Worm (Caenorhabditis elegans) whole organism, late embryonic: ENCODE measurements around the gene tag-209.

Experiments used
- C08G9.2 ChIP-seq: sonication (generic microtip); optimal IDR thresholded peaks from 2 replicates; lab custom pipeline; 2016; ENCODE audit warnings: mild to moderate bottlenecking, missing genetic modification characterization, moderate library complexity, missing compliant biosample characterization
- K02D7.2 ChIP-seq: sonication (generic microtip); optimal IDR thresholded peaks from 2 replicates; lab custom pipeline; 2017; ENCODE audit warnings: mild to moderate bottlenecking, missing genetic modification characterization, missing compliant biosample characterization
- ahr-1 ChIP-seq: sonication (generic microtip); optimal IDR thresholded peaks from 2 replicates; lab custom pipeline; 2016; ENCODE audit warnings: missing genetic modification characterization, missing compliant biosample characterization
- ceh-14 ChIP-seq: sonication (generic microtip); optimal IDR thresholded peaks from 2 replicates; lab custom pipeline; 2016; ENCODE audit warnings: missing genotype, missing genetic modification characterization, missing compliant biosample characterization
- ceh-18 ChIP-seq: sonication (generic microtip); optimal IDR thresholded peaks from 2 replicates; lab custom pipeline; 2016; ENCODE audit warnings: missing genetic modification characterization, missing compliant biosample characterization
- ceh-19 ChIP-seq: fragments of 200-800 bp; sonication (Bioruptor generic); optimal IDR thresholded peaks from 2 replicates; lab custom pipeline; 2018; ENCODE audit warnings: mild to moderate bottlenecking, missing genetic modification characterization, missing compliant biosample characterization
- ceh-2 ChIP-seq: sonication (generic microtip); optimal IDR thresholded peaks from 2 replicates; lab custom pipeline; 2016; ENCODE audit warnings: missing genotype, missing genetic modification characterization, missing compliant biosample characterization
- ceh-22 ChIP-seq: sonication (generic microtip); optimal IDR thresholded peaks from 2 replicates; lab custom pipeline; 2017; ENCODE audit warnings: missing biosample characterization, missing genetic modification characterization
- ceh-24 ChIP-seq: sonication (generic microtip); optimal IDR thresholded peaks from 2 replicates; lab custom pipeline; 2016; ENCODE audit warnings: mild to moderate bottlenecking, missing genetic modification characterization, missing compliant biosample characterization
- ceh-30 ChIP-seq: fragments of 150-350 bp; optimal IDR thresholded peaks from 2 replicates; lab custom pipeline; 2014; ENCODE audit warnings: missing biosample characterization, missing genetic modification characterization
- ceh-31 ChIP-seq: sonication (generic microtip); optimal IDR thresholded peaks from 2 replicates; lab custom pipeline; 2016; ENCODE audit warnings: missing genetic modification characterization, missing compliant biosample characterization
- ceh-34 ChIP-seq: sonication (generic microtip); optimal IDR thresholded peaks from 2 replicates; lab custom pipeline; 2016; ENCODE audit warnings: mild to moderate bottlenecking, missing genetic modification characterization, missing compliant biosample characterization
- ceh-6 ChIP-seq: fragments of 200-800 bp; sonication (Bioruptor generic); optimal IDR thresholded peaks from 2 replicates; lab custom pipeline; 2018; ENCODE audit warnings: mild to moderate bottlenecking, missing genetic modification characterization, missing compliant biosample characterization
- ceh-9 ChIP-seq: sonication (generic microtip); optimal IDR thresholded peaks from 2 replicates; lab custom pipeline; 2016; ENCODE audit warnings: mild to moderate bottlenecking, missing genetic modification characterization, inconsistent platforms, missing compliant biosample characterization
- dve-1 ChIP-seq: sonication (generic microtip); optimal IDR thresholded peaks from 2 replicates; lab custom pipeline; 2017; ENCODE audit warnings: antibody characterized with exemption, mild to moderate bottlenecking, missing genetic modification characterization, missing compliant biosample characterization
- elt-2 ChIP-seq: sonication (generic microtip); optimal IDR thresholded peaks from 2 replicates; lab custom pipeline; 2016; ENCODE audit warnings: missing genetic modification reagents, missing genetic modification characterization, missing compliant biosample characterization
- fax-1 ChIP-seq: sonication (generic microtip); optimal IDR thresholded peaks from 2 replicates; lab custom pipeline; 2016; ENCODE audit warnings: missing genotype, missing genetic modification characterization, missing compliant biosample characterization
- fkh-10 ChIP-seq: fragments of 150-350 bp; optimal IDR thresholded peaks from 2 replicates; lab custom pipeline; 2014; ENCODE audit warnings: missing biosample characterization, missing genetic modification reagents, missing genetic modification characterization
- gmeb-2 ChIP-seq: sonication (generic microtip); optimal IDR thresholded peaks from 2 replicates; lab custom pipeline; 2016; ENCODE audit warnings: missing genetic modification characterization, inconsistent platforms, missing compliant biosample characterization
- hlh-13 ChIP-seq: fragments of 200-800 bp; sonication (Bioruptor generic); optimal IDR thresholded peaks from 2 replicates; lab custom pipeline; 2018; ENCODE audit warnings: mild to moderate bottlenecking, missing genetic modification characterization, missing compliant biosample characterization
- hlh-15 ChIP-seq: sonication (generic microtip); optimal IDR thresholded peaks from 2 replicates; lab custom pipeline; 2016; ENCODE audit warnings: missing genetic modification characterization, missing compliant biosample characterization
- hlh-30 ChIP-seq: sonication (generic microtip); optimal IDR thresholded peaks from 2 replicates; lab custom pipeline; 2017; ENCODE audit warnings: antibody characterized with exemption, missing genetic modification characterization, missing compliant biosample characterization; ENCODE audit not compliant: insufficient read depth
- lim-6 ChIP-seq: sonication (generic microtip); optimal IDR thresholded peaks from 2 replicates; lab custom pipeline; 2016; ENCODE audit warnings: missing genetic modification characterization, missing compliant biosample characterization
- madf-2 ChIP-seq: sonication (generic microtip); optimal IDR thresholded peaks from 2 replicates; lab custom pipeline; 2017; ENCODE audit warnings: missing genetic modification characterization, missing compliant biosample characterization
- nfya-1 ChIP-seq: sonication (generic microtip); optimal IDR thresholded peaks from 2 replicates; lab custom pipeline; 2017; ENCODE audit warnings: missing genetic modification characterization, mild to moderate bottlenecking, missing compliant biosample characterization, antibody characterized with exemption, moderate library complexity
- nhr-232 ChIP-seq: sonication (generic microtip); optimal IDR thresholded peaks from 2 replicates; lab custom pipeline; 2016; ENCODE audit warnings: missing genetic modification characterization, missing compliant biosample characterization
- npax-4 ChIP-seq: sonication (generic microtip); optimal IDR thresholded peaks from 2 replicates; lab custom pipeline; 2016; ENCODE audit warnings: missing genetic modification characterization, missing compliant biosample characterization
- odd-2 ChIP-seq: sonication (generic microtip); optimal IDR thresholded peaks from 2 replicates; lab custom pipeline; 2017; ENCODE audit warnings: antibody characterized with exemption, mild to moderate bottlenecking, missing genetic modification characterization, missing compliant biosample characterization
- pax-1 ChIP-seq: fragments of 150-350 bp; optimal IDR thresholded peaks from 2 replicates; lab custom pipeline; 2014; ENCODE audit warnings: missing biosample characterization, missing genetic modification characterization
- pha-4 ChIP-seq: fragments of 150-350 bp; optimal IDR thresholded peaks from 2 replicates; lab custom pipeline; 2018; ENCODE audit warnings: missing biosample characterization, missing genetic modification reagents, missing genetic modification characterization
- pqm-1 ChIP-seq: sonication (generic microtip); optimal IDR thresholded peaks from 2 replicates; lab custom pipeline; 2016; ENCODE audit warnings: missing genetic modification characterization, missing compliant biosample characterization
- pros-1 ChIP-seq: fragments of 150-350 bp; optimal IDR thresholded peaks from 2 replicates; lab custom pipeline; 2014; ENCODE audit warnings: missing biosample characterization, missing genetic modification reagents, missing genetic modification characterization
- ref-2 ChIP-seq: sonication (generic microtip); optimal IDR thresholded peaks from 2 replicates; lab custom pipeline; 2016; ENCODE audit warnings: missing genetic modification characterization, missing compliant biosample characterization
- rnt-1 ChIP-seq: sonication (generic microtip); optimal IDR thresholded peaks from 2 replicates; lab custom pipeline; 2016; ENCODE audit warnings: missing genetic modification characterization, missing compliant biosample characterization
- sdc-2 ChIP-seq: sonication (generic microtip); optimal IDR thresholded peaks from 2 replicates; lab custom pipeline; 2016; ENCODE audit warnings: missing genotype, missing genetic modification characterization, missing compliant biosample characterization
- sox-2 ChIP-seq: fragments of 200-800 bp; sonication (Bioruptor generic); IDR thresholded peaks from 2 replicates; pipeline ENCODE4 v1.3.6; 2022; ENCODE audit warnings: missing genetic modification reagents, missing genetic modification characterization, missing compliant biosample characterization
- sox-4 ChIP-seq: sonication (generic microtip); optimal IDR thresholded peaks from 2 replicates; lab custom pipeline; 2017; ENCODE audit warnings: mild to moderate bottlenecking, missing genetic modification characterization, inconsistent platforms, missing compliant biosample characterization
- tbx-2 ChIP-seq: sonication (generic microtip); optimal IDR thresholded peaks from 2 replicates; lab custom pipeline; 2016; ENCODE audit warnings: missing genetic modification characterization, missing compliant biosample characterization
- tbx-7 ChIP-seq: sonication (generic microtip); optimal IDR thresholded peaks from 2 replicates; lab custom pipeline; 2016; ENCODE audit warnings: missing genotype, missing genetic modification characterization, missing compliant biosample characterization
- ttx-3 ChIP-seq: sonication (generic microtip); optimal IDR thresholded peaks from 2 replicates; lab custom pipeline; 2016; ENCODE audit warnings: missing genetic modification reagents, missing genetic modification characterization, missing compliant biosample characterization
- unc-3 ChIP-seq, 2 experiments: fragments of 200-800 bp in 1 of 2; sonication (Bioruptor generic) in 1 of 2; sonication (generic microtip) in 1 of 2; conservative IDR thresholded peaks in 1 of 2; optimal IDR thresholded peaks in 1 of 2; 2 replicates each; pipeline versions ENCODE4 v1.3.6 to Lab custom; 2016 to 2022; ENCODE audit warnings: missing compliant biosample characterization in 2 of 2, missing genetic modification characterization in 2 of 2, missing genetic modification reagents in 1 of 2
- unc-42 ChIP-seq: sonication (generic microtip); optimal IDR thresholded peaks from 2 replicates; lab custom pipeline; 2016; ENCODE audit warnings: missing genotype, missing genetic modification characterization, missing compliant biosample characterization
- unc-86 ChIP-seq: sonication (generic microtip); optimal IDR thresholded peaks from 2 replicates; lab custom pipeline; 2016; ENCODE audit warnings: missing genetic modification characterization, missing compliant biosample characterization
- zip-5 ChIP-seq: sonication (generic microtip); optimal IDR thresholded peaks from 2 replicates; lab custom pipeline; 2016; ENCODE audit warnings: missing genetic modification characterization, missing compliant biosample characterization
- ztf-16 ChIP-seq: sonication (generic microtip); optimal IDR thresholded peaks from 2 replicates; lab custom pipeline; 2017; ENCODE audit warnings: missing genetic modification characterization, missing compliant biosample characterization

tag-209 gene

ce11 chrII:10810690-10811089 is 23.6 kb downstream of the tag-209 start, which contains the start of gene msrp-7:
Gene msrp-7 (plus strand): TSS chrII:10810990.
- no peak for TF ChIP-seq hlh-15
- TF ChIP-seq fkh-10: no peak
- TF ChIP-seq zip-5 (tag; lab: Kevin White, UChicago): no peak
- TF ChIP-seq ceh-6 (GFP tag; lab: Kevin White, UChicago): no peak

- TF ChIP-seq sox-4 (tag; lab: Kevin White, UChicago) (no peak), ceh-18 (no peak), tbx-2 (tag; lab: Kevin White, UChicago) (no peak), tbx-7 (tag; lab: Kevin White, UChicago) (no peak), pros-1 (no peak), ceh-34 (tag; lab: Kevin White, UChicago) (no peak), ref-2 (tag; lab: Kevin White, UChicago) (peak; percentile 71), unc-3 (GFP tag; conservative IDR thresholded peaks at IDR 0.05; lab: Robert Waterston, UW) (no peak), unc-3 (tag; optimal IDR thresholded peaks at IDR 0.05; lab: Kevin White, UChicago) (no peak), madf-2 (tag; lab: Kevin White, UChicago) (no peak)
- TF ChIP-seq, all 69 proteins: peak for 1
Measured at ce11 chrII:10819928-10820423, 32.9 kb downstream of the tag-209 start, which contains the start of gene R06F6.8. Gene R06F6.8 (minus strand): TSS chrII:10819978.

- TF ChIP-seq ceh-9 (tag; lab: Kevin White, UChicago): no peak
- no peak for TF ChIP-seq sox-4 (tag; lab: Kevin White, UChicago)
- no peak for TF ChIP-seq ceh-19 (GFP tag; lab: Kevin White, UChicago)
- no peak for TF ChIP-seq ztf-16
- TF ChIP-seq unc-42 (tag; lab: Kevin White, UChicago): no peak
- TF ChIP-seq ceh-31: no peak
- no peak for TF ChIP-seq fax-1 (tag; lab: Kevin White, UChicago)
- TF ChIP-seq lim-6 (tag; lab: Kevin White, UChicago): no peak
- TF ChIP-seq ceh-18: no peak
- no peak for TF ChIP-seq pros-1
- no peak for TF ChIP-seq dve-1
- TF ChIP-seq pha-4: no peak
- no peak for TF ChIP-seq sox-2 (GFP tag; lab: Robert Waterston, UW)
- TF ChIP-seq C08G9.2 (tag; lab: Kevin White, UChicago): no peak
- TF ChIP-seq K02D7.2 (tag; lab: Kevin White, UChicago): no peak
- TF ChIP-seq unc-86: no peak
- TF ChIP-seq hlh-13 (GFP tag; lab: Kevin White, UChicago): no peak
- TF ChIP-seq ceh-2 (tag; lab: Kevin White, UChicago): no peak
- no peak for TF ChIP-seq ahr-1 (tag; lab: Kevin White, UChicago)
Measured at ce11 chrII:10820679-10821078, 33.6 kb downstream of the tag-209 start, which contains the start of gene ech-4. Gene ech-4 (plus strand): TSS chrII:10821031.

ce11 chrII:10824046-10824445 is 36.9 kb downstream of the tag-209 start, which contains the start of the genes R06F6.12 and mix-1:
Gene R06F6.12 (minus strand): TSS chrII:10824081.
Gene mix-1 (plus strand): TSS chrII:10824246.
- TF ChIP-seq hlh-30 (tag; lab: Kevin White, UChicago) (peak; percentile 44), nfya-1 (tag; lab: Kevin White, UChicago) (peak; percentile 55), ttx-3 (no peak), lim-6 (tag; lab: Kevin White, UChicago) (no peak), zip-5 (tag; lab: Kevin White, UChicago) (no peak), pax-1 (tag; lab: Kevin White, UChicago) (no peak), rnt-1 (tag; lab: Kevin White, UChicago) (no peak), hlh-13 (GFP tag; lab: Kevin White, UChicago) (no peak), ahr-1 (tag; lab: Kevin White, UChicago) (no peak), hlh-15 (no peak), odd-2 (no peak), pha-4 (no peak), ceh-22 (tag; lab: Kevin White, UChicago) (no peak), pqm-1 (tag; lab: Kevin White, UChicago) (no peak), ceh-24 (no peak), ceh-30 (tag; lab: Kevin White, UChicago) (no peak), ceh-34 (tag; lab: Kevin White, UChicago) (no peak), unc-86 (no peak), dve-1 (peak; percentile 3), unc-3 (GFP tag; conservative IDR thresholded peaks at IDR 0.05; lab: Robert Waterston, UW) (no peak), unc-3 (tag; optimal IDR thresholded peaks at IDR 0.05; lab: Kevin White, UChicago) (no peak), elt-2 (peak; percentile 48), fkh-10 (no peak), ceh-31 (peak; percentile 26), npax-4 (tag; lab: Kevin White, UChicago) (no peak), ceh-19 (GFP tag; lab: Kevin White, UChicago) (no peak), nhr-232 (tag; lab: Kevin White, UChicago) (no peak), ceh-14 (tag; lab: Kevin White, UChicago) (no peak), gmeb-2 (tag; lab: Kevin White, UChicago) (no peak), sdc-2 (tag; lab: Kevin White, UChicago) (no peak), madf-2 (tag; lab: Kevin White, UChicago) (no peak)
